Worm (Caenorhabditis elegans): ENCODE data around the gene F10E7.1.

DNA sequence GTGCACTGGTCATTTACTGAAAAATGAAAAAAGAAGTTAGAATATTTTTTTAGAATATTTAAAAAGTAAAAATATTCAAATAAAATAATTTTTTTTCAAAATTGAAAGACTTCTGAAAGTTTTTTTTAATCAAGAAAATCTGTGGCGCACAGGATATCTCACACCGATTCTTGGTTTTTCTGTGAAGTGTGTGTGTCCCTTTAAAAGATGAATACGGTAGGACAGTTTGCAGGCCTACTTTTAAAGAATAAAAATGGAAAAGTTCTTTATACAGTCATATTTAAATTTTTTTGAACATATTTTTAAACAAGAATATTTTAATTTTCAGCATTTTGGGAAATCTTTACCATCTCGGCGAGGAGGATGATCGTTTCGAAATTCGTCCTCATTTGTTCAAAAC, 28.0 kb upstream of the F10E7.1 start, which contains the start of gene mct-5:
- no peak for TF ChIP-seq zag-1 (tag; optimal IDR thresholded peaks at IDR 0.05)
- TF ChIP-seq jun-1 (tag; optimal IDR thresholded peaks at IDR 0.05), result no peak
- no peak for TF ChIP-seq nhr-12 (tag; optimal IDR thresholded peaks at IDR 0.05)
- TF ChIP-seq nhr-67 (tag; optimal IDR thresholded peaks at IDR 0.05), result no peak
- TF ChIP-seq nhr-76 (tag; optimal IDR thresholded peaks at IDR 0.05), result no peak
- no peak for TF ChIP-seq lin-39 (tag; optimal IDR thresholded peaks at IDR 0.05)
- no peak for TF ChIP-seq fos-1 (tag; optimal IDR thresholded peaks at IDR 0.05)
- TF ChIP-seq nhr-28 (tag; optimal IDR thresholded peaks at IDR 0.05), result no peak
- no peak for TF ChIP-seq R02D3.7 (tag; optimal IDR thresholded peaks at IDR 0.05)

Measured in whole organism, L3 larva.